Worm (Caenorhabditis elegans): ENCODE data around the gene rip-1.
"Not testable (repeated sequence)": the region's sequence is repeated elsewhere in the genome, so short reads cannot be mapped to it uniquely, and the experiment has no call there.

rip-1 gene

ce11 chrIII:10231641-10232040 is 26.9 kb downstream of the rip-1 start:
- TF ChIP-seq W03F9.2 (tag; optimal IDR thresholded peaks at IDR 0.05) = no peak
- TF ChIP-seq him-1 (tag; optimal IDR thresholded peaks at IDR 0.05) = no peak
- TF ChIP-seq dao-5 (tag; optimal IDR thresholded peaks at IDR 0.05) = no peak

- TF ChIP-seq him-1, dao-5, W03F9.2 (tag; optimal IDR thresholded peaks at IDR 0.05): not testable (repeated sequence)
Measured at ce11 chrIII:10221860-10222259, 36.7 kb downstream of the rip-1 start, which contains the start of gene Y70G10A.4. Y70G10A.4 (plus strand) TSS chrIII:10222160.

ce11 chrIII:10218587-10218986 is 40.0 kb downstream of the rip-1 start, which contains the start of the genes rde-4 and cox-14:
rde-4 (minus strand) TSS chrIII:10218646.
cox-14 (plus strand) TSS chrIII:10218942.
- TF ChIP-seq W03F9.2 (tag; optimal IDR thresholded peaks at IDR 0.05) (peak; percentile 82), him-1 (tag; optimal IDR thresholded peaks at IDR 0.05) (no peak)

ce11 chrIII:10216585-10217278 is 41.8 kb downstream of the rip-1 start, which contains the start of gene cts-1:
cts-1 (minus strand) TSS chrIII:10216635.
- TF ChIP-seq W03F9.2 (tag; optimal IDR thresholded peaks at IDR 0.05) (peak; percentile 57), dao-5 (tag; optimal IDR thresholded peaks at IDR 0.05) (no peak)

- TF ChIP-seq dao-5 (tag; optimal IDR thresholded peaks at IDR 0.05) = no peak
- no peak for TF ChIP-seq W03F9.2 (tag; optimal IDR thresholded peaks at IDR 0.05)
- TF ChIP-seq him-1 (tag; optimal IDR thresholded peaks at IDR 0.05) = no peak
Measured at ce11 chrIII:10215882-10216281, 42.7 kb downstream of the rip-1 start.

ce11 chrIII:10214540-10214979 is 44.0 kb downstream of the rip-1 start:
- TF ChIP-seq dao-5 (tag; optimal IDR thresholded peaks at IDR 0.05) (peak; percentile 58), him-1 (tag; optimal IDR thresholded peaks at IDR 0.05) (no peak), W03F9.2 (tag; optimal IDR thresholded peaks at IDR 0.05) (no peak)

ce11 chrIII:10211889-10212494 is 46.5 kb downstream of the rip-1 start, which contains the start of the genes blos-1 and best-18:
blos-1 (minus strand) TSS chrIII:10211946.
best-18 (plus strand) TSS chrIII:10212396.
- TF ChIP-seq him-1 (tag; optimal IDR thresholded peaks at IDR 0.05) (no peak), W03F9.2 (tag; optimal IDR thresholded peaks at IDR 0.05) (no peak), dao-5 (tag; optimal IDR thresholded peaks at IDR 0.05) (no peak)

- no peak for TF ChIP-seq him-1 (tag; optimal IDR thresholded peaks at IDR 0.05)
Measured at ce11 chrIII:10209703-10210102, 48.8 kb downstream of the rip-1 start, which contains the start of gene T20G5.9. T20G5.9 (plus strand) TSS chrIII:10209840.
